Fruit fly (Drosophila melanogaster): ENCODE data around the gene pum.

The pum gene

DNA sequence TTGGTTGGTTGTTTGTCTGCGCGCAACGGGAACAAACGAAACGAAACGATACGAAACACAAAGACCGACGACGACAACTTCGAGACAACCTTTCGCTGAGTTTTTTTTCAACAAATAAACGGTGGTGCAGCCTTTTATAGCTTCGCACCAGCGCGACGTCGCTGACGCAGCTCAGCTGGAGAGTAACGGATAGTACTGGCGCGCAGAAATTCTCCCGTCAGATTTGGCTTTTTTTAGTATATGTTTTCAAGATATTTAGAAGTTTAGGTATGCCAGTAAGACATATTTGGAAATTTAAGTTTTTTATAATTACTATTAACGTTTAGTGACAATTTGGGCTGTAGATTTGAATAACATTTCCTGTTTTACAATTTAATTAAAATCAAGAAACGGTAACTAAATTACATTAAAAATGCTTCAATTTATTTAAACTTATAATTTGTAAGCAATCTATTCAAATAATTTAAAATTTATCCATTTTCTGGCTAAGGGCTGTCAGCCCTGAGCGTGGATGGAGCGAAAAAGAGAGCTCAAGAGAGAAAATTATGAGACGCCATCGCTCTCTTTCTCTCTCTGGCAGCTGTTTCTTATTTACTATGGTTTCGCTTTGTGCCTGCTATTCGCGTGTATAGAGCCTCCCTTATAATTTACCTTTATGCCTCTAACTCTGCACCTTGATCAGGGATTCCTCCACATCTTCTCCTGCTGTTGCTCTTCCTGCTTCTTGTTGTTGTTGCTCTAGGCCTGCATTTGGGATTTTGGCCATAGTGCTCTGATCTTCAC lies 203.7 kb downstream of the pum start (continued):
- TF ChIP-seq h (optimal IDR thresholded peaks at IDR 0.05) (no peak), fd64A (GFP tag; optimal IDR thresholded peaks at IDR 0.05) (no peak), hkb (optimal IDR thresholded peaks at IDR 0.05) (no peak), hkb (GFP tag; IDR thresholded peaks at IDR 0.05) (peak; percentile 41; the same call in 1 of the 2 replicates), CG17568 (GFP tag; optimal IDR thresholded peaks at IDR 0.05) (peak; percentile 51), sim (GFP tag; IDR thresholded peaks at IDR 0.05) (0 out of 2 replicates have a peak, but pooled peaks have one; percentile 28), ap (GFP tag; IDR thresholded peaks at IDR 0.05) (no peak), tx (GFP tag; optimal IDR thresholded peaks at IDR 0.05) (no peak), kay (GFP tag; optimal IDR thresholded peaks at IDR 0.05) (peak; percentile 66), Dp (GFP tag; optimal IDR thresholded peaks at IDR 0.05) (peak; percentile 28), CG7357 (GFP tag; IDR thresholded peaks at IDR 0.05) (no peak), Dad (GFP tag; optimal IDR thresholded peaks at IDR 0.05) (peak; percentile 47), gcm2 (GFP tag; optimal IDR thresholded peaks at IDR 0.05) (peak; percentile 16), C15 (GFP tag; IDR thresholded peaks at IDR 0.05) (0 out of 3 replicates have a peak, but pooled peaks have one; percentile 44), p53 (GFP tag; optimal IDR thresholded peaks at IDR 0.05) (no peak), Oaz (GFP tag; IDR thresholded peaks at IDR 0.05) (no peak), trem (tag; optimal IDR thresholded peaks at IDR 0.05) (peak; percentile 78), CG9215 (GFP tag; IDR thresholded peaks at IDR 0.05) (peak; percentile 41; the same call in 1 of the 2 replicates), scrt (GFP tag; optimal IDR thresholded peaks at IDR 0.05) (peak; percentile 82), CG18262 (tag; optimal IDR thresholded peaks at IDR 0.05) (peak; percentile 94), CG9797 (GFP tag; optimal IDR thresholded peaks at IDR 0.05) (no peak), Mes4 (GFP tag; optimal IDR thresholded peaks at IDR 0.05) (peak; percentile 50), so (GFP tag; IDR thresholded peaks at IDR 0.05) (peak; percentile 81; the same call in 2 of the 3 replicates), wor (GFP tag; IDR thresholded peaks at IDR 0.05) (peak; percentile 32; the same call in 1 of the 2 replicates), Atf3 (GFP tag; optimal IDR thresholded peaks at IDR 0.05) (no peak), chif (GFP tag; optimal IDR thresholded peaks at IDR 0.05) (peak; percentile 32 to 57)

DNA sequence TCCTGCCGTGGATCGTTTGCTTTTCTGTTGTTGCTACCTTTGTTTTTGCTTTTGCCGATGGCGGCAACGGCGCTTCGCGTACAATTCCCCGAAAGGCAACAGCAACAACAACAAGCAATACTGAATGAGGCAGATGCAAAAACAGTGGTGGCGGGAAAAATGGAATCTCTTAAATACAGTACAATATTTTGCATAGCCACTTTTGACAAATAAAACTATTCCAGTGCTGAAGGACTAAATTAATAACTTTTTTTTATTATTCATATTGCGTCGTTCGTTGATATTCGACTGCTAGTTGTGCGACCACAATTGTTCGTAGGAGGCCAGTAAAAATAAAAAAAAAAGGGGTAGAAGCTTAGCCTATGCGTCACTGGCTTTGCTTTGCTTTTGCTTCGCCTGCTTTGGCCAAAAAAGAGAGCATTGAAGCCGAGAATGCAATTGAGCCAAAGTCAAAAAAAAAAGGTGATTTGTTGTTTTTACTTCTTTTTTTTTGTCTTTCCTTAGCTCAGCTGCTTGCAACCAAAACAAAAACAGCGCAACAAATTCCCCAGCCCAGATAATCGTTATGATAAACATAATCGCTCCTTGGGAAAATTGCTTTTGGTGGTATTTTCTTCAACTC lies 205.6 kb downstream of the pum start:
- TF ChIP-seq Stat92E (GFP tag; optimal IDR thresholded peaks at IDR 0.05): peak in 1 of 3 experiments; percentile 95
- no peak for TF ChIP-seq mirr (GFP tag; optimal IDR thresholded peaks at IDR 0.05)
- TF ChIP-seq sr (GFP tag; IDR thresholded peaks at IDR 0.05): peak; percentile 83
- peak; percentile 97 for TF ChIP-seq nom (GFP tag; optimal IDR thresholded peaks at IDR 0.05)
- TF ChIP-seq D19A (tag; optimal IDR thresholded peaks at IDR 0.05): peak; percentile 75
- peak; percentile 79 for TF ChIP-seq CG9215 (GFP tag; IDR thresholded peaks at IDR 0.05)
- TF ChIP-seq CG12299 (tag; optimal IDR thresholded peaks at IDR 0.05): peak; percentile 76
- TF ChIP-seq HLH3B (GFP tag; IDR thresholded peaks at IDR 0.05): peak; percentile 92
- no peak for TF ChIP-seq CG4328 (GFP tag; optimal IDR thresholded peaks at IDR 0.05)
- TF ChIP-seq eve (GFP tag; optimal IDR thresholded peaks at IDR 0.05): peak in 1 of 2 experiments; percentile 88
- peak; percentile 88 for TF ChIP-seq CG1647 (GFP tag; optimal IDR thresholded peaks at IDR 0.05)
- TF ChIP-seq Opbp (GFP tag; IDR thresholded peaks at IDR 0.05; ENCODE audit: partially characterized antibody): no peak
- no peak for TF ChIP-seq lov (optimal IDR thresholded peaks at IDR 0.05)
- TF ChIP-seq lov (GFP tag; IDR thresholded peaks at IDR 0.05): peak; percentile 85
- TF ChIP-seq CG3726 (GFP tag; IDR thresholded peaks at IDR 0.05): peak; percentile 85; the same call in 2 of the 3 replicates
- TF ChIP-seq kah (GFP tag; optimal IDR thresholded peaks at IDR 0.05): peak; percentile 47
- TF ChIP-seq CG17568 (GFP tag; optimal IDR thresholded peaks at IDR 0.05): peak; percentile 85
- peak; percentile 73 for TF ChIP-seq CG8089 (GFP tag; optimal IDR thresholded peaks at IDR 0.05)
- TF ChIP-seq amos (GFP tag; IDR thresholded peaks at IDR 0.05; ENCODE audit: partially characterized antibody): no peak
- peak; percentile 85 for TF ChIP-seq CG18476 (GFP tag; optimal IDR thresholded peaks at IDR 0.05)
- peak; percentile 69 for TF ChIP-seq fd64A (GFP tag; optimal IDR thresholded peaks at IDR 0.05)
- TF ChIP-seq repo (GFP tag; optimal IDR thresholded peaks at IDR 0.05): peak; percentile 68
- peak; percentile 80 for TF ChIP-seq CG6272 (GFP tag; IDR thresholded peaks at IDR 0.05)
- peak; percentile 84; the same call in 1 of the 2 replicates for TF ChIP-seq wdn (GFP tag; IDR thresholded peaks at IDR 0.05)
- TF ChIP-seq ato (GFP tag; IDR thresholded peaks at IDR 0.05; ENCODE audit: partially characterized antibody): no peak
- TF ChIP-seq CG7928 (GFP tag; optimal IDR thresholded peaks at IDR 0.05): peak; percentile 63
- TF ChIP-seq tx (GFP tag; optimal IDR thresholded peaks at IDR 0.05): peak; percentile 76
